Worm (Caenorhabditis elegans) whole organism, early embryonic: ENCODE measurements around the gene F48E8.3.

ENCODE experiments used
- aly-1 ChIP-seq: sonication (generic microtip); optimal IDR thresholded peaks from 2 replicates; lab custom pipeline; 2016; ENCODE audit warnings: missing genetic modification characterization, missing compliant biosample characterization
- ama-1 ChIP-seq: fragments of 150-350 bp; optimal IDR thresholded peaks from 2 replicates; lab custom pipeline; 2014
- ets-7 ChIP-seq: sonication (generic microtip); optimal IDR thresholded peaks from 2 replicates; lab custom pipeline; 2016; ENCODE audit warnings: missing genotype, missing genetic modification characterization, missing compliant biosample characterization
- flt-1 ChIP-seq: fragments of 200-800 bp; sonication (Bioruptor generic); IDR thresholded peaks from 2 replicates; pipeline ENCODE4 v1.3.6; 2022; ENCODE audit warnings: missing genetic modification characterization, missing compliant biosample characterization
- hmg-4 ChIP-seq: fragments of 200-800 bp; sonication (Bioruptor generic); optimal IDR thresholded peaks from 2 replicates; lab custom pipeline; 2018; ENCODE audit warnings: mild to moderate bottlenecking, missing genetic modification characterization, missing compliant biosample characterization
- hnd-1 ChIP-seq: sonication (generic microtip); optimal IDR thresholded peaks from 2 replicates; lab custom pipeline; 2016; ENCODE audit warnings: missing genetic modification characterization, missing compliant biosample characterization
- scrt-1 ChIP-seq: fragments of 200-800 bp; sonication (Bioruptor generic); IDR thresholded peaks from 2 replicates; pipeline ENCODE4 v1.3.6; 2022; ENCODE audit warnings: missing genetic modification characterization, missing compliant biosample characterization
- sea-1 ChIP-seq: fragments of 200-800 bp; sonication (Bioruptor generic); conservative IDR thresholded peaks from 2 replicates; pipeline ENCODE4 v1.3.6; 2022; ENCODE audit warnings: missing genetic modification characterization, missing compliant biosample characterization
- tbx-11 ChIP-seq: fragments of 200-800 bp; sonication (Bioruptor generic); IDR thresholded peaks from 2 replicates; pipeline ENCODE4 v1.3.6; 2022; ENCODE audit warnings: missing genetic modification characterization, missing compliant biosample characterization
- tbx-37 ChIP-seq: fragments of 200-800 bp; sonication (Bioruptor generic); conservative IDR thresholded peaks from 2 replicates; pipeline ENCODE4 v1.3.6; 2022; ENCODE audit warnings: missing genetic modification reagents, missing genetic modification characterization, missing compliant biosample characterization

DNA sequence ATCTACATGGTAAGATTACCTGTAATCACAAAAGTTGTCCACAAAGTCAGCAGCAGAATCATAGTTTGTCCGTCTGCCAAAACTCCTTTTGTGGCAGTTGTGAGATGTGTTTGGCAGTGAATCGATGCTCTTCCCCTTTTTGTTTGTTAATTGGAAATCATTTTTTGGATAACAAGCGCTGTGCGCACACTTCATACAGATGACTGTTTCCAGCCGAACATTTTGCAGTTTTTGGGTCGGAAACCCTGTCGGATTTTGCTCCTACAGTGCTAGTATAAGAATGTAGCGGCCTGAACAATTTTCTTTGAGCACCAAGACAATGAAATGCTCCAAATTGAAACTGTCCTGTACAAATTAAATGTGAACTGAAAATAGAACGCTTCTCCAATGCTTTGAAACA is 47.5 kb downstream of the F48E8.3 start, which contains the start of gene D1044.7:
- TF ChIP-seq tbx-37 (GFP tag; lab: Robert Waterston, UW) = no peak
- TF ChIP-seq scrt-1 = no peak
- no peak for TF ChIP-seq hnd-1
- TF ChIP-seq ama-1 (lab: Kevin White, UChicago) = no peak
- no peak for TF ChIP-seq tbx-11 (GFP tag; lab: Robert Waterston, UW)
- TF ChIP-seq sea-1 (GFP tag; lab: Robert Waterston, UW) = no peak
- TF ChIP-seq flt-1 (GFP tag; lab: Robert Waterston, UW) = no peak
- no peak for TF ChIP-seq hmg-4 (GFP tag; lab: Kevin White, UChicago)
- no peak for TF ChIP-seq ets-7 (tag; lab: Kevin White, UChicago)
- no peak for TF ChIP-seq aly-1
